Worm (Caenorhabditis elegans) whole organism, early embryonic: ENCODE measurements around the gene F56F11.2.

Experiments used
- B0310.2 ChIP-seq: sonication (generic microtip); optimal IDR thresholded peaks from 2 replicates; lab custom pipeline; 2016; ENCODE audit warnings: mild to moderate bottlenecking, missing genetic modification characterization, missing compliant biosample characterization
- F13C5.2 ChIP-seq: sonication (generic microtip); optimal IDR thresholded peaks from 2 replicates; lab custom pipeline; 2017; ENCODE audit warnings: mild to moderate bottlenecking, missing genetic modification characterization, inconsistent platforms, missing compliant biosample characterization
- aly-1 ChIP-seq: sonication (generic microtip); optimal IDR thresholded peaks from 2 replicates; lab custom pipeline; 2016; ENCODE audit warnings: missing genetic modification characterization, missing compliant biosample characterization
- ama-1 ChIP-seq: fragments of 150-350 bp; optimal IDR thresholded peaks from 2 replicates; lab custom pipeline; 2014
- ceh-13 ChIP-seq: fragments of 200-800 bp; sonication (Bioruptor generic); optimal IDR thresholded peaks from 2 replicates; lab custom pipeline; 2018; ENCODE audit warnings: mild to moderate bottlenecking, missing genetic modification characterization, missing compliant biosample characterization
- ceh-36 ChIP-seq: sonication (generic microtip); optimal IDR thresholded peaks from 2 replicates; lab custom pipeline; 2016; ENCODE audit warnings: missing genetic modification characterization, inconsistent platforms, missing compliant biosample characterization
- ets-7 ChIP-seq: sonication (generic microtip); optimal IDR thresholded peaks from 2 replicates; lab custom pipeline; 2016; ENCODE audit warnings: missing genotype, missing genetic modification characterization, missing compliant biosample characterization
- flt-1 ChIP-seq: fragments of 200-800 bp; sonication (Bioruptor generic); IDR thresholded peaks from 2 replicates; pipeline ENCODE4 v1.3.6; 2022; ENCODE audit warnings: missing genetic modification characterization, missing compliant biosample characterization
- hmbx-1 ChIP-seq: sonication (generic microtip); optimal IDR thresholded peaks from 2 replicates; lab custom pipeline; 2016; ENCODE audit warnings: mild to moderate bottlenecking, missing genetic modification characterization, missing compliant biosample characterization
- hmg-4 ChIP-seq: fragments of 200-800 bp; sonication (Bioruptor generic); optimal IDR thresholded peaks from 2 replicates; lab custom pipeline; 2018; ENCODE audit warnings: mild to moderate bottlenecking, missing genetic modification characterization, missing compliant biosample characterization
- hnd-1 ChIP-seq: sonication (generic microtip); optimal IDR thresholded peaks from 2 replicates; lab custom pipeline; 2016; ENCODE audit warnings: missing genetic modification characterization, missing compliant biosample characterization
- pes-1 ChIP-seq: fragments of 200-800 bp; sonication (Bioruptor generic); IDR thresholded peaks from 2 replicates; pipeline ENCODE4 v1.3.6; 2022; ENCODE audit warnings: missing genetic modification reagents, missing genetic modification characterization, missing compliant biosample characterization
- scrt-1 ChIP-seq: fragments of 200-800 bp; sonication (Bioruptor generic); IDR thresholded peaks from 2 replicates; pipeline ENCODE4 v1.3.6; 2022; ENCODE audit warnings: missing genetic modification characterization, missing compliant biosample characterization
- sea-1 ChIP-seq: fragments of 200-800 bp; sonication (Bioruptor generic); conservative IDR thresholded peaks from 2 replicates; pipeline ENCODE4 v1.3.6; 2022; ENCODE audit warnings: missing genetic modification characterization, missing compliant biosample characterization
- tbx-11 ChIP-seq: fragments of 200-800 bp; sonication (Bioruptor generic); IDR thresholded peaks from 2 replicates; pipeline ENCODE4 v1.3.6; 2022; ENCODE audit warnings: missing genetic modification characterization, missing compliant biosample characterization
- tbx-37 ChIP-seq: fragments of 200-800 bp; sonication (Bioruptor generic); conservative IDR thresholded peaks from 2 replicates; pipeline ENCODE4 v1.3.6; 2022; ENCODE audit warnings: missing genetic modification reagents, missing genetic modification characterization, missing compliant biosample characterization
- tra-4 ChIP-seq: sonication (generic microtip); optimal IDR thresholded peaks from 2 replicates; lab custom pipeline; 2017; ENCODE audit warnings: missing genetic modification characterization, missing compliant biosample characterization

Gene F56F11.2

ce11 chrIII:2908859-2909258, 26.8 kb downstream of the F56F11.2 start:
- TF ChIP-seq hnd-1 (tag; lab: Kevin White, UChicago) (no peak), B0310.2 (tag; lab: Kevin White, UChicago) (no peak), ama-1 (no peak), tbx-37 (GFP tag; lab: Robert Waterston, UW) (no peak), flt-1 (no peak), ceh-13 (GFP tag; lab: Kevin White, UChicago) (no peak), aly-1 (no peak), sea-1 (GFP tag; lab: Robert Waterston, UW) (no peak), hmg-4 (no peak), ets-7 (no peak), ceh-36 (tag; lab: Kevin White, UChicago) (no peak), F13C5.2 (no peak), tbx-11 (GFP tag; lab: Robert Waterston, UW) (no peak)

ce11 chrIII:2910606-2911005, 28.5 kb downstream of the F56F11.2 start, which contains the start of gene cdh-1:
TSS of gene cdh-1 (plus strand) at chrIII:2910906.
- TF ChIP-seq ets-7, result no peak
- no peak for TF ChIP-seq B0310.2 (tag; lab: Kevin White, UChicago)
- no peak for TF ChIP-seq ama-1
- TF ChIP-seq tbx-37 (GFP tag; lab: Robert Waterston, UW), result no peak
- no peak for TF ChIP-seq flt-1
- no peak for TF ChIP-seq hmbx-1 (tag; lab: Kevin White, UChicago)
- TF ChIP-seq tra-4 (tag; lab: Kevin White, UChicago), result no peak
- no peak for TF ChIP-seq ceh-13 (GFP tag; lab: Kevin White, UChicago)
- no peak for TF ChIP-seq F13C5.2
- no peak for TF ChIP-seq ceh-36 (tag; lab: Kevin White, UChicago)
- TF ChIP-seq hmg-4, result no peak

ce11 chrIII:2912916-2913315, 30.8 kb downstream of the F56F11.2 start:
- TF ChIP-seq ceh-36 (tag; lab: Kevin White, UChicago) (peak; percentile 32), flt-1 (no peak), ama-1 (no peak), hmbx-1 (tag; lab: Kevin White, UChicago) (no peak), ets-7 (no peak)

ce11 chrIII:2914029-2914428, 31.9 kb downstream of the F56F11.2 start:
- TF ChIP-seq ama-1, result no peak
- TF ChIP-seq hmbx-1 (tag; lab: Kevin White, UChicago), result no peak
- no peak for TF ChIP-seq tbx-37 (GFP tag; lab: Robert Waterston, UW)
- TF ChIP-seq aly-1, result no peak
- no peak for TF ChIP-seq tra-4 (tag; lab: Kevin White, UChicago)
- no peak for TF ChIP-seq B0310.2 (tag; lab: Kevin White, UChicago)
- no peak for TF ChIP-seq ceh-36 (tag; lab: Kevin White, UChicago)
- no peak for TF ChIP-seq F13C5.2

DNA sequence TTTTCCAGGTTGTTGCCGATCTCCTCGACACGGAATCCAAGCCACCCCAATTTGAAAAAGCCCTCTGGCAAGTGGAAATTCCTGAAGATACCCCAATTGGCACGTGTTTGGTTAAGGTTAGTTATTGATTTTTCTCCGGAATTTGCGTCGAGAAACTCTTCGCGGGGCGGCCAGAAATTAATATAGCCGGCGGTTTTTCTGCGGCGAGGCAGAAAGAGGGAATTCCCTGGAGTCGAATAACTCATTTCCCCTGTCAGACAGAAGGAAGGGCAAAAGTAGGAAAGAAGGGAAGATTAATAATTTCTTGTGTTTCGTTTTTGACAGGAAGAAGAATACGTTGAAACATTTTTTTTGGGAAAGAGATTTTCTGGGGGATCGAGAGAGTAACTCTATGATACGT, 36.6 kb downstream of the F56F11.2 start:
- TF ChIP-seq ceh-13 (GFP tag; lab: Kevin White, UChicago) (no peak), flt-1 (no peak), hnd-1 (tag; lab: Kevin White, UChicago) (no peak), B0310.2 (tag; lab: Kevin White, UChicago) (no peak), tbx-11 (GFP tag; lab: Robert Waterston, UW) (no peak), ets-7 (no peak), ceh-36 (tag; lab: Kevin White, UChicago) (no peak), tbx-37 (GFP tag; lab: Robert Waterston, UW) (no peak), hmg-4 (no peak), sea-1 (GFP tag; lab: Robert Waterston, UW) (no peak), hmbx-1 (tag; lab: Kevin White, UChicago) (no peak), ama-1 (no peak), aly-1 (no peak)

ce11 chrIII:2920281-2920680, 38.2 kb downstream of the F56F11.2 start:
- TF ChIP-seq hmg-4, result no peak
- TF ChIP-seq tbx-11 (GFP tag; lab: Robert Waterston, UW), result no peak
- TF ChIP-seq tbx-37 (GFP tag; lab: Robert Waterston, UW), result no peak
- TF ChIP-seq scrt-1 (GFP tag; lab: Robert Waterston, UW), result no peak
- no peak for TF ChIP-seq ceh-36 (tag; lab: Kevin White, UChicago)
- no peak for TF ChIP-seq ceh-13 (GFP tag; lab: Kevin White, UChicago)
- no peak for TF ChIP-seq F13C5.2
- no peak for TF ChIP-seq flt-1
- no peak for TF ChIP-seq hmbx-1 (tag; lab: Kevin White, UChicago)

ce11 chrIII:2920866-2921265, 38.8 kb downstream of the F56F11.2 start:
- TF ChIP-seq hnd-1 (tag; lab: Kevin White, UChicago) (no peak), F13C5.2 (no peak), ama-1 (no peak), hmbx-1 (tag; lab: Kevin White, UChicago) (no peak), flt-1 (no peak), hmg-4 (no peak), tbx-37 (GFP tag; lab: Robert Waterston, UW) (no peak), tra-4 (tag; lab: Kevin White, UChicago) (no peak), scrt-1 (GFP tag; lab: Robert Waterston, UW) (no peak), B0310.2 (tag; lab: Kevin White, UChicago) (no peak)

ce11 chrIII:2923012-2923411, 40.9 kb downstream of the F56F11.2 start, which contains the start of gene R10F2.4:
TSS of gene R10F2.4 (minus strand) at chrIII:2923112.
- no peak for TF ChIP-seq pes-1 (GFP tag; lab: Robert Waterston, UW)
- no peak for TF ChIP-seq tbx-11 (GFP tag; lab: Robert Waterston, UW)
- no peak for TF ChIP-seq hmbx-1 (tag; lab: Kevin White, UChicago)
- no peak for TF ChIP-seq flt-1
- TF ChIP-seq B0310.2 (tag; lab: Kevin White, UChicago), result no peak
- TF ChIP-seq hnd-1 (tag; lab: Kevin White, UChicago), result no peak
- TF ChIP-seq ama-1, result no peak
- no peak for TF ChIP-seq aly-1
- TF ChIP-seq tbx-37 (GFP tag; lab: Robert Waterston, UW), result no peak
- no peak for TF ChIP-seq tra-4 (tag; lab: Kevin White, UChicago)
- no peak for TF ChIP-seq ceh-13 (GFP tag; lab: Kevin White, UChicago)
